ENCODE assay signal across 2 fruit fly cellular contexts in genomic region chr3R:16394531-16394930, dm6.
A peak's percentile ranks its signal among the peaks of the same experiment; 100 is the strongest.
TF ChIP-seq lines count a peak whose summit lies in the region.

No protein-coding gene starts in this region.

- no peak for TF ChIP-seq CTCF in whole organism, embryonic (GFP tag; optimal IDR thresholded peaks at IDR 0.05; lab: Kevin White, UChicago)

TF ChIP-seq in whole organism, embryonic, 481 proteins besides CTCF, POLR2A, EP300 and RAD21:
- TF ChIP-seq CG14441 (GFP tag; IDR thresholded peaks at IDR 0.05; lab: Robert Waterston, UW) (peak; percentile 20; the same call in 1 of the 2 replicates), CG13424 (tag; optimal IDR thresholded peaks at IDR 0.05; lab: Kevin White, UChicago) (no peak), trem (tag; optimal IDR thresholded peaks at IDR 0.05; lab: Kevin White, UChicago) (no peak)

TF ChIP-seq in whole organism, prepupa, 60 proteins besides CTCF, POLR2A, EP300 and RAD21:
- TF ChIP-seq CG3919 (GFP tag; optimal IDR thresholded peaks at IDR 0.05; lab: Kevin White, UChicago) (no peak), ss (GFP tag; optimal IDR thresholded peaks at IDR 0.05; lab: Kevin White, UChicago) (peak; percentile 44 to 97), CG10631 (GFP tag; optimal IDR thresholded peaks at IDR 0.05; lab: Kevin White, UChicago) (no peak), eg (GFP tag; IDR thresholded peaks at IDR 0.05; lab: Robert Waterston, UW) (no peak), cyc (GFP tag; optimal IDR thresholded peaks at IDR 0.05; lab: Kevin White, UChicago) (no peak), fd85E (GFP tag; optimal IDR thresholded peaks at IDR 0.05; lab: Kevin White, UChicago) (no peak)
TF ChIP-seq in whole organism, prepupa: peak in this region for 1.
